Worm (Caenorhabditis elegans): Measurements from ENCODE around the gene chil-27.

chil-27 gene

ce11 chrII:9485081-9485730 lies 7.5 kb downstream of the chil-27 start:
- TF ChIP-seq ceh-16 (tag; optimal IDR thresholded peaks at IDR 0.05) (no peak), C34F6.9 (tag; optimal IDR thresholded peaks at IDR 0.05) (no peak), crh-2 (tag; optimal IDR thresholded peaks at IDR 0.05) (no peak), mbf-1 (tag; optimal IDR thresholded peaks at IDR 0.05) (no peak), lin-39 (tag; optimal IDR thresholded peaks at IDR 0.05) (no peak), Y55F3AM.14 (GFP tag; optimal IDR thresholded peaks at IDR 0.05) (no peak), elt-3 (tag; optimal IDR thresholded peaks at IDR 0.05) (no peak), blmp-1 (tag; optimal IDR thresholded peaks at IDR 0.05; ENCODE audit: insufficient read depth) (no peak), nhr-21 (tag; optimal IDR thresholded peaks at IDR 0.05) (peak; percentile 37), dmd-4 (tag; optimal IDR thresholded peaks at IDR 0.05) (no peak), ceh-82 (tag; optimal IDR thresholded peaks at IDR 0.05) (no peak), unc-39 (tag; optimal IDR thresholded peaks at IDR 0.05) (no peak), fos-1 (tag; optimal IDR thresholded peaks at IDR 0.05) (peak; percentile 7), snpc-4 (tag; optimal IDR thresholded peaks at IDR 0.05) (no peak), nhr-25 (tag; optimal IDR thresholded peaks at IDR 0.05) (no peak), lin-11 (tag; optimal IDR thresholded peaks at IDR 0.05) (no peak), sma-9 (GFP tag; optimal IDR thresholded peaks at IDR 0.05) (peak; percentile 6), sma-9 (tag; optimal IDR thresholded peaks at IDR 0.05) (no peak), lsy-2 (tag; optimal IDR thresholded peaks at IDR 0.05) (no peak), peb-1 (tag; optimal IDR thresholded peaks at IDR 0.05) (no peak), unc-62 (GFP tag; optimal IDR thresholded peaks at IDR 0.05) (no peak), lin-13 (GFP tag; optimal IDR thresholded peaks at IDR 0.05) (no peak)

DNA sequence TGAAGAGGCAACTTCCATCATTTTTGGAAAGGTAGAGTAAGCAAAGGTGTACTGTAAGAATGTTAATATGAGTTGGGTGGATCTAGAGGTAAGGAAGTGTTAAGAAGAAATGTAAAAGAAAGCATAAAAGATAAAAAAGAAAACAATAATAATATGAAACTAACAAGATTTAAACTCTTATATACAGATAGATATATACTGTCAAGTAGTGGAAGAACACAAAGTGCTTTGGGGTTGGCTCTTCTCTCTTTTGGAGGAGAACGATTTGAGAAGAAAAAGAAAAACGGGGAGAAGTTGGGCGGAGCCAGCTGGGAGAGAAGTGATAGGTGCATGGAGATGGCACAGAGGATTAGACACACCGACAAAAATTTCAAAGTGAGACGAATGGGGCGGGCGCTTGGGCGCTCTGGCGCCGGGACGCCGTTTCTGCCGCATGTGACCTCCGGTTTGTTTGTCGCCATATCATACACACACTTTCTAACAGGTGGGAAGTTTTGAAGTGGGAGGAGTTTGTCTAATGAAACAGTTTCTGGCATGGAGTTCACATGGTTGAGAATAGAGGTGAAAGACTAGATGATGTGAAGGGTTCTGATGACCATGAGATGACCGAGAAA lies 9.8 kb downstream of the chil-27 start, which contains the start of gene T19H5.4:
Gene T19H5.4, minus strand, starts transcription at position 51 of the 614 bp plus-strand sequence.
- TF ChIP-seq nhr-25 (tag; optimal IDR thresholded peaks at IDR 0.05) (peak; percentile 57), gmeb-1 (tag; optimal IDR thresholded peaks at IDR 0.05) (peak; percentile 42), lsy-2 (tag; optimal IDR thresholded peaks at IDR 0.05) (peak in 1 of 2 experiments; percentile 30), egl-27 (tag; optimal IDR thresholded peaks at IDR 0.05) (peak; percentile 65), C34F6.9 (tag; optimal IDR thresholded peaks at IDR 0.05) (peak; percentile 2), elt-3 (tag; optimal IDR thresholded peaks at IDR 0.05) (no peak), mbf-1 (tag; optimal IDR thresholded peaks at IDR 0.05) (no peak), ztf-4 (tag; optimal IDR thresholded peaks at IDR 0.05) (peak; percentile 24), sma-9 (GFP tag; optimal IDR thresholded peaks at IDR 0.05) (peak; percentile 93), sma-9 (tag; optimal IDR thresholded peaks at IDR 0.05) (no peak), blmp-1 (tag; optimal IDR thresholded peaks at IDR 0.05; ENCODE audit: insufficient read depth) (peak; percentile 53), mdl-1 (tag; optimal IDR thresholded peaks at IDR 0.05) (peak; percentile 56 to 59), nhr-23 (tag; optimal IDR thresholded peaks at IDR 0.05) (no peak), nhr-129 (tag; optimal IDR thresholded peaks at IDR 0.05) (peak; percentile 18), F13H6.1 (tag; optimal IDR thresholded peaks at IDR 0.05) (peak; percentile 54), nhr-21 (tag; optimal IDR thresholded peaks at IDR 0.05) (peak; percentile 64), ztf-1 (GFP tag; conservative IDR thresholded peaks at IDR 0.05) (no peak), dmd-4 (tag; optimal IDR thresholded peaks at IDR 0.05) (no peak), lin-11 (tag; optimal IDR thresholded peaks at IDR 0.05) (peak; percentile 29), Y55F3AM.14 (GFP tag; optimal IDR thresholded peaks at IDR 0.05) (peak; percentile 6), sma-3 (GFP tag; optimal IDR thresholded peaks at IDR 0.05) (peak; percentile 61), crh-2 (tag; optimal IDR thresholded peaks at IDR 0.05) (no peak), fos-1 (tag; optimal IDR thresholded peaks at IDR 0.05) (peak; percentile 64)

- TF ChIP-seq nhr-12 (tag; optimal IDR thresholded peaks at IDR 0.05) = no peak
- TF ChIP-seq peb-1 (tag; optimal IDR thresholded peaks at IDR 0.05) = no peak
- TF ChIP-seq nhr-129 (tag; optimal IDR thresholded peaks at IDR 0.05) = no peak
- no peak for TF ChIP-seq aly-2 (tag; optimal IDR thresholded peaks at IDR 0.05)
- TF ChIP-seq mab-5 (tag; optimal IDR thresholded peaks at IDR 0.05) = no peak
- TF ChIP-seq lsy-2 (tag; optimal IDR thresholded peaks at IDR 0.05) = no peak
- TF ChIP-seq skn-1 (tag; optimal IDR thresholded peaks at IDR 0.05) = no peak
- TF ChIP-seq dmd-4 (tag; optimal IDR thresholded peaks at IDR 0.05) = no peak
- no peak for TF ChIP-seq unc-55 (GFP tag; optimal IDR thresholded peaks at IDR 0.05)
Measured at ce11 chrII:9489922-9490321, 12.3 kb downstream of the chil-27 start.

Data from whole organism, L2 larva.